Fruit fly (Drosophila melanogaster) whole organism, prepupa: ENCODE results near the gene wapl.

ENCODE experiments used
- Blimp-1 ChIP-seq: fragments of 200-800 bp; sonication (Bioruptor generic); optimal IDR thresholded peaks from 3 replicates; lab custom pipeline; 2017; ENCODE audit warnings: missing biosample characterization, missing genetic modification characterization, mild to moderate bottlenecking, moderate library complexity, missing genetic modification reagents
- CG10631 ChIP-seq: fragments of 200-800 bp; sonication (Bioruptor generic); optimal IDR thresholded peaks from 2 replicates; lab custom pipeline; 2016; ENCODE audit warnings: missing biosample characterization, missing genetic modification characterization
- CG10669 ChIP-seq: fragments of 200-800 bp; sonication (Bioruptor generic); optimal IDR thresholded peaks from 3 replicates; lab custom pipeline; 2018; ENCODE audit warnings: missing biosample characterization, mild to moderate bottlenecking, missing genetic modification characterization, moderate library complexity
- CG11294 ChIP-seq: fragments of 200-800 bp; sonication (Bioruptor generic); IDR thresholded peaks from 2 replicates; pipeline ENCODE4 v1.3.6; 2022; ENCODE audit warnings: missing biosample characterization, missing genetic modification characterization
- CG11762 ChIP-seq: fragments of 200-800 bp; sonication (Bioruptor generic); optimal IDR thresholded peaks from 3 replicates; lab custom pipeline; 2016; ENCODE audit warnings: missing biosample characterization, missing genetic modification characterization; ENCODE audit not compliant: insufficient read depth
- CG11902 ChIP-seq: fragments of 200-800 bp; sonication (Bioruptor generic); optimal IDR thresholded peaks from 3 replicates; lab custom pipeline; 2016; ENCODE audit warnings: missing biosample characterization, missing genetic modification characterization
- CG15336 ChIP-seq: fragments of 200-800 bp; sonication (Bioruptor generic); IDR thresholded peaks from 2 replicates; pipeline ENCODE4 v1.3.6; 2022; ENCODE audit warnings: missing biosample characterization, missing genetic modification characterization
- CG16779 ChIP-seq: fragments of 200-800 bp; sonication (Bioruptor generic); optimal IDR thresholded peaks from 3 replicates; lab custom pipeline; 2017; ENCODE audit warnings: missing biosample characterization, mild to moderate bottlenecking, missing genetic modification characterization
- CG3032 ChIP-seq: fragments of 200-800 bp; optimal IDR thresholded peaks from 2 replicates; lab custom pipeline; 2019; ENCODE audit warnings: missing biosample characterization, mild to moderate bottlenecking, missing genetic modification characterization, moderate library complexity
- CG31627 ChIP-seq: fragments of 200-800 bp; sonication (Bioruptor generic); optimal IDR thresholded peaks from 3 replicates; lab custom pipeline; 2016; ENCODE audit warnings: missing biosample characterization, missing genetic modification characterization
- CG32006 ChIP-seq: fragments of 200-800 bp; sonication (Bioruptor generic); optimal IDR thresholded peaks from 3 replicates; lab custom pipeline; 2017; ENCODE audit warnings: missing biosample characterization, mild to moderate bottlenecking, missing genetic modification characterization
- CG34406 ChIP-seq: fragments of 200-800 bp; sonication (Bioruptor generic); optimal IDR thresholded peaks from 3 replicates; lab custom pipeline; 2016; ENCODE audit warnings: missing biosample characterization, missing genetic modification characterization
- CG3919 ChIP-seq: fragments of 200-800 bp; sonication (Bioruptor generic); optimal IDR thresholded peaks from 3 replicates; lab custom pipeline; 2016; ENCODE audit warnings: missing biosample characterization, missing genetic modification characterization
- CG4318 ChIP-seq: fragments of 200-800 bp; sonication (Bioruptor generic); optimal IDR thresholded peaks from 3 replicates; lab custom pipeline; 2017; ENCODE audit warnings: missing biosample characterization, mild to moderate bottlenecking, missing genetic modification characterization
- CG6163 ChIP-seq: fragments of 200-800 bp; sonication (Bioruptor generic); IDR thresholded peaks from 3 replicates; pipeline ENCODE4 v1.3.6; 2022; ENCODE audit warnings: missing biosample characterization, missing genetic modification characterization
- CG6276 ChIP-seq: fragments of 200-800 bp; sonication (Bioruptor generic); optimal IDR thresholded peaks from 2 replicates; lab custom pipeline; 2017; ENCODE audit warnings: missing biosample characterization, mild to moderate bottlenecking, missing genetic modification characterization
- CG6808 ChIP-seq: fragments of 200-800 bp; sonication (Bioruptor generic); optimal IDR thresholded peaks from 3 replicates; lab custom pipeline; 2017; ENCODE audit warnings: missing biosample characterization, missing genetic modification characterization, mild to moderate bottlenecking, moderate library complexity, missing genetic modification reagents
- CG7368 ChIP-seq: fragments of 200-800 bp; sonication (Bioruptor generic); optimal IDR thresholded peaks from 3 replicates; lab custom pipeline; 2016; ENCODE audit warnings: missing biosample characterization, missing genetic modification characterization
- CG8119 ChIP-seq: fragments of 200-800 bp; sonication (Bioruptor generic); IDR thresholded peaks from 3 replicates; pipeline ENCODE4 v1.3.6; 2022; ENCODE audit warnings: missing biosample characterization, missing genetic modification characterization
- CG8319 ChIP-seq: fragments of 200-800 bp; sonication (Bioruptor generic); optimal IDR thresholded peaks from 3 replicates; lab custom pipeline; 2016; ENCODE audit warnings: missing biosample characterization, missing genetic modification characterization
- CG8632 ChIP-seq: fragments of 200-800 bp; sonication (Bioruptor generic); optimal IDR thresholded peaks from 3 replicates; lab custom pipeline; 2016; ENCODE audit warnings: missing biosample characterization, missing genetic modification characterization
- Eip75B ChIP-seq: fragments of 200-800 bp; sonication (Bioruptor generic); optimal IDR thresholded peaks from 3 replicates; lab custom pipeline; 2016; ENCODE audit warnings: missing biosample characterization, missing genetic modification characterization
- Eip78C ChIP-seq: fragments of 200-800 bp; sonication (Bioruptor generic); peaks from one replicate; lab custom pipeline; 2016; ENCODE audit warnings: missing biosample characterization, missing genetic modification characterization
- Eip93F ChIP-seq: fragments of 200-800 bp; sonication (Bioruptor generic); optimal IDR thresholded peaks from 2 replicates; lab custom pipeline; 2016; ENCODE audit warnings: missing biosample characterization, mild to moderate bottlenecking, missing genetic modification characterization
- Ets21C ChIP-seq: fragments of 200-800 bp; sonication (Bioruptor generic); optimal IDR thresholded peaks from 3 replicates; lab custom pipeline; 2016; ENCODE audit warnings: missing biosample characterization, missing genetic modification characterization
- Hr39 ChIP-seq: fragments of 200-800 bp; sonication (Bioruptor generic); optimal IDR thresholded peaks from 2 replicates; lab custom pipeline; 2016; ENCODE audit warnings: missing biosample characterization, missing genetic modification characterization
- Hr4 ChIP-seq: fragments of 200-800 bp; sonication (Bioruptor generic); optimal IDR thresholded peaks from 3 replicates; lab custom pipeline; 2016; ENCODE audit warnings: missing biosample characterization, missing genetic modification characterization
- Met ChIP-seq: fragments of 200-800 bp; sonication (Bioruptor generic); optimal IDR thresholded peaks from 3 replicates; lab custom pipeline; 2016; ENCODE audit warnings: missing biosample characterization, missing genetic modification characterization
- OdsH ChIP-seq: fragments of 200-800 bp; sonication (Bioruptor generic); optimal IDR thresholded peaks from 3 replicates; lab custom pipeline; 2016; ENCODE audit warnings: missing biosample characterization, missing genetic modification characterization
- Smox ChIP-seq: fragments of 200-800 bp; sonication (Bioruptor generic); optimal IDR thresholded peaks from 3 replicates; lab custom pipeline; 2016; ENCODE audit warnings: missing biosample characterization, missing genetic modification characterization
- Sox102F ChIP-seq: fragments of 200-800 bp; sonication (Bioruptor generic); optimal IDR thresholded peaks from 2 replicates; lab custom pipeline; 2016; ENCODE audit warnings: missing biosample characterization, mild to moderate bottlenecking, missing genetic modification characterization
- Sox14 ChIP-seq: fragments of 200-800 bp; sonication (Bioruptor generic); optimal IDR thresholded peaks from 3 replicates; lab custom pipeline; 2016; ENCODE audit warnings: missing biosample characterization, missing genetic modification characterization
- Sox15 ChIP-seq: fragments of 200-800 bp; sonication (Bioruptor generic); optimal IDR thresholded peaks from 3 replicates; lab custom pipeline; 2016; ENCODE audit warnings: missing biosample characterization, missing genetic modification characterization
- achi ChIP-seq: fragments of 200-800 bp; sonication (Bioruptor generic); optimal IDR thresholded peaks from 3 replicates; lab custom pipeline; 2016; ENCODE audit warnings: missing biosample characterization, missing genetic modification characterization
- acj6 ChIP-seq: fragments of 200-800 bp; sonication (Bioruptor generic); optimal IDR thresholded peaks from 3 replicates; lab custom pipeline; 2016; ENCODE audit warnings: missing biosample characterization, missing genetic modification characterization
- cyc ChIP-seq: fragments of 200-800 bp; sonication (Bioruptor generic); optimal IDR thresholded peaks from 3 replicates; lab custom pipeline; 2016; ENCODE audit warnings: missing biosample characterization, missing genetic modification characterization
- dac ChIP-seq: fragments of 200-800 bp; sonication (Bioruptor generic); optimal IDR thresholded peaks from 2 replicates; lab custom pipeline; 2017; ENCODE audit warnings: missing biosample characterization, mild to moderate bottlenecking, missing genetic modification characterization
- dsx ChIP-seq: fragments of 200-800 bp; optimal IDR thresholded peaks from 3 replicates; lab custom pipeline; 2019; ENCODE audit warnings: missing biosample characterization, mild to moderate bottlenecking, missing genetic modification characterization, moderate library complexity; ENCODE audit not compliant: poor library complexity, severe bottlenecking
- eg ChIP-seq: fragments of 200-800 bp; sonication (Bioruptor generic); IDR thresholded peaks from 3 replicates; pipeline ENCODE4 v1.3.6; 2022; ENCODE audit warnings: missing biosample characterization, missing genetic modification characterization
- esn ChIP-seq: fragments of 200-800 bp; sonication (Bioruptor generic); optimal IDR thresholded peaks from 2 replicates; lab custom pipeline; 2016; ENCODE audit warnings: missing biosample characterization, mild to moderate bottlenecking, missing genetic modification characterization, moderate library complexity
- fd85E ChIP-seq: fragments of 200-800 bp; sonication (Bioruptor generic); optimal IDR thresholded peaks from 3 replicates; lab custom pipeline; 2016; ENCODE audit warnings: missing biosample characterization, missing genetic modification characterization
- fkh ChIP-seq: fragments of 200-800 bp; sonication (Bioruptor generic); optimal IDR thresholded peaks from 3 replicates; lab custom pipeline; 2017; ENCODE audit warnings: missing biosample characterization, mild to moderate bottlenecking, missing genetic modification characterization, moderate library complexity
- lz ChIP-seq: fragments of 200-800 bp; sonication (Bioruptor generic); optimal IDR thresholded peaks from 3 replicates; lab custom pipeline; 2016; ENCODE audit warnings: missing biosample characterization, missing genetic modification characterization
- pdm3 ChIP-seq: fragments of 200-800 bp; sonication (Bioruptor generic); optimal IDR thresholded peaks from 3 replicates; lab custom pipeline; 2016; ENCODE audit warnings: missing biosample characterization, missing genetic modification characterization
- salr ChIP-seq, 2 experiments: fragments of 200-800 bp; sonication (Bioruptor generic); optimal IDR thresholded peaks; 3 replicates each; lab custom pipeline; 2016 to 2018; ENCODE audit warnings: missing biosample characterization in 2 of 2, missing genetic modification characterization in 2 of 2, mild to moderate bottlenecking in 1 of 2
- ss ChIP-seq, 2 experiments: fragments of 200-800 bp; sonication (Bioruptor generic); optimal IDR thresholded peaks; 2 replicates in 1 of 2; 3 replicates in 1 of 2; lab custom pipeline; 2017 to 2018; ENCODE audit warnings: mild to moderate bottlenecking in 2 of 2, missing biosample characterization in 2 of 2, missing genetic modification characterization in 2 of 2, moderate library complexity in 1 of 2
- svp ChIP-seq: fragments of 200-800 bp; sonication (Bioruptor generic); peaks from one replicate; lab custom pipeline; 2016; ENCODE audit warnings: missing biosample characterization, missing genetic modification characterization
- topi ChIP-seq: fragments of 200-800 bp; sonication (Bioruptor generic); optimal IDR thresholded peaks from 3 replicates; lab custom pipeline; 2016; ENCODE audit warnings: missing biosample characterization, missing genetic modification characterization
- vri ChIP-seq: fragments of 200-800 bp; sonication (Bioruptor generic); optimal IDR thresholded peaks from 3 replicates; lab custom pipeline; 2016; ENCODE audit warnings: missing biosample characterization, mild to moderate bottlenecking, missing genetic modification characterization

Gene wapl

dm6 chrX:2123013-2123964 lies 35.5 kb downstream of the wapl start, which contains the start of gene ph-d:
ph-d (minus strand) TSS chrX:2123286.
- peak; percentile 21 for TF ChIP-seq Hr39 (GFP tag; lab: Kevin White, UChicago)
- TF ChIP-seq ss (GFP tag; optimal IDR thresholded peaks at IDR 0.05; lab: Kevin White, UChicago) = peak; percentile 84 to 93
- TF ChIP-seq CG10631 (GFP tag; lab: Kevin White, UChicago) = peak; percentile 16
- peak; percentile 78; the same call in 2 of the 3 replicates for TF ChIP-seq CG8119 (GFP tag; lab: Robert Waterston, UW)
- peak; percentile 72 for TF ChIP-seq fd85E
- peak; percentile 75 for TF ChIP-seq svp
- peak; percentile 79 for TF ChIP-seq dac
- peak; percentile 30 for TF ChIP-seq Blimp-1 (GFP tag; lab: Kevin White, UChicago)
- TF ChIP-seq Ets21C (GFP tag; lab: Kevin White, UChicago) = peak; percentile 17
- TF ChIP-seq OdsH (GFP tag; lab: Kevin White, UChicago) = peak; percentile 5
- peak; percentile 51 for TF ChIP-seq pdm3
- peak; percentile 51 for TF ChIP-seq Eip75B (GFP tag; lab: Kevin White, UChicago)
- peak; percentile 52 for TF ChIP-seq Hr4 (GFP tag; lab: Kevin White, UChicago)
- TF ChIP-seq dsx (GFP tag; lab: Kevin White, UChicago) = peak; percentile 77
- TF ChIP-seq fkh = peak; percentile 51
- peak; percentile 37 for TF ChIP-seq acj6 (GFP tag; lab: Kevin White, UChicago)
- peak; percentile 23 for TF ChIP-seq CG31627
- TF ChIP-seq Smox (GFP tag; lab: Kevin White, UChicago) = peak; percentile 52
- peak; percentile 76 for TF ChIP-seq CG6808
- peak; percentile 36; the same call in 1 of the 2 replicates for TF ChIP-seq CG11294 (GFP tag; lab: Robert Waterston, UW)
- peak; percentile 15 for TF ChIP-seq lz (GFP tag; lab: Kevin White, UChicago)
- TF ChIP-seq CG6163 (GFP tag; lab: Robert Waterston, UW) = peak; percentile 94
- peak; percentile 55 for TF ChIP-seq esn
- TF ChIP-seq CG7368 = peak; percentile 60
- TF ChIP-seq CG10669 = peak; percentile 60
- TF ChIP-seq CG16779 (tag; lab: Kevin White, UChicago) = peak; percentile 61
- TF ChIP-seq Sox14 (GFP tag; lab: Kevin White, UChicago) = peak; percentile 64
- no peak for TF ChIP-seq Eip93F
- TF ChIP-seq topi (GFP tag; lab: Kevin White, UChicago) = peak; percentile 52
- TF ChIP-seq CG8632 = no peak
- TF ChIP-seq eg (GFP tag; lab: Robert Waterston, UW) = peak; percentile 91
- peak; percentile 85 for TF ChIP-seq CG15336 (GFP tag; lab: Robert Waterston, UW)
- no peak for TF ChIP-seq CG11902
- peak; percentile 47 for TF ChIP-seq cyc
- peak; percentile 45 for TF ChIP-seq Sox102F (GFP tag; lab: Kevin White, UChicago)
- TF ChIP-seq CG8319 (GFP tag; lab: Kevin White, UChicago) = peak; percentile 9
- TF ChIP-seq salr (GFP tag; optimal IDR thresholded peaks at IDR 0.05; lab: Kevin White, UChicago) = peak; percentile 58 to 74
- TF ChIP-seq Sox15 = no peak
- peak; percentile 38 for TF ChIP-seq CG11762 (GFP tag; lab: Kevin White, UChicago)
- TF ChIP-seq CG6276 (GFP tag; lab: Kevin White, UChicago) = peak; percentile 25
- peak; percentile 62 for TF ChIP-seq Met (GFP tag; lab: Kevin White, UChicago)
- peak; percentile 87 for TF ChIP-seq Eip78C (GFP tag; lab: Kevin White, UChicago)
- peak; percentile 20 for TF ChIP-seq CG3919 (GFP tag; lab: Kevin White, UChicago)
- TF ChIP-seq achi (GFP tag; lab: Kevin White, UChicago) = no peak
- TF ChIP-seq CG32006 = peak; percentile 57
- TF ChIP-seq CG34406 (GFP tag; lab: Kevin White, UChicago) = peak; percentile 13
- TF ChIP-seq CG3032 (tag; lab: Kevin White, UChicago) = peak; percentile 76
- peak; percentile 46 for TF ChIP-seq vri (GFP tag; lab: Kevin White, UChicago)
- peak; percentile 3 for TF ChIP-seq CG4318 (GFP tag; lab: Kevin White, UChicago)
